Worm (Caenorhabditis elegans): ENCODE data around the gene egl-17.

ce11 chrX:467338-467823 lies 22.1 kb upstream of the egl-17 start:
- TF ChIP-seq unc-62 (GFP tag; optimal IDR thresholded peaks at IDR 0.05) (no peak), R02D3.7 (tag; optimal IDR thresholded peaks at IDR 0.05) (no peak), ZK546.5 (tag; optimal IDR thresholded peaks at IDR 0.05) (no peak), lin-15B (tag; optimal IDR thresholded peaks at IDR 0.05) (no peak), ceh-9 (tag; optimal IDR thresholded peaks at IDR 0.05) (no peak), mdl-1 (tag; optimal IDR thresholded peaks at IDR 0.05) (no peak), tbx-2 (tag; optimal IDR thresholded peaks at IDR 0.05) (no peak)
